Worm (Caenorhabditis elegans) whole organism, late embryonic: Measurements from ENCODE around the gene rfc-1.

Experiments used
- C38D4.7 ChIP-seq: fragments of 200-800 bp; sonication (Bioruptor generic); optimal IDR thresholded peaks from 2 replicates; lab custom pipeline; 2018; ENCODE audit warnings: mild to moderate bottlenecking, missing genetic modification characterization, moderate library complexity, missing compliant biosample characterization
- F13H6.1 ChIP-seq: sonication (generic microtip); optimal IDR thresholded peaks from 2 replicates; lab custom pipeline; 2016; ENCODE audit warnings: missing genetic modification characterization, missing compliant biosample characterization
- T23F11.4 ChIP-seq: fragments of 200-800 bp; sonication (Bioruptor generic); optimal IDR thresholded peaks from 2 replicates; lab custom pipeline; 2018; ENCODE audit warnings: mild to moderate bottlenecking, missing genetic modification characterization, missing compliant biosample characterization
- ama-1 ChIP-seq: fragments of 150-350 bp; optimal IDR thresholded peaks from 2 replicates; lab custom pipeline; 2014
- ceh-19 ChIP-seq: fragments of 200-800 bp; sonication (Bioruptor generic); optimal IDR thresholded peaks from 2 replicates; lab custom pipeline; 2018; ENCODE audit warnings: mild to moderate bottlenecking, missing genetic modification characterization, missing compliant biosample characterization
- ceh-2 ChIP-seq: sonication (generic microtip); optimal IDR thresholded peaks from 2 replicates; lab custom pipeline; 2016; ENCODE audit warnings: missing genotype, missing genetic modification characterization, missing compliant biosample characterization
- ceh-22 ChIP-seq: sonication (generic microtip); optimal IDR thresholded peaks from 2 replicates; lab custom pipeline; 2017; ENCODE audit warnings: missing biosample characterization, missing genetic modification characterization
- ceh-24 ChIP-seq: sonication (generic microtip); optimal IDR thresholded peaks from 2 replicates; lab custom pipeline; 2016; ENCODE audit warnings: mild to moderate bottlenecking, missing genetic modification characterization, missing compliant biosample characterization
- ceh-30 ChIP-seq: fragments of 150-350 bp; optimal IDR thresholded peaks from 2 replicates; lab custom pipeline; 2014; ENCODE audit warnings: missing biosample characterization, missing genetic modification characterization
- ceh-34 ChIP-seq: sonication (generic microtip); optimal IDR thresholded peaks from 2 replicates; lab custom pipeline; 2016; ENCODE audit warnings: mild to moderate bottlenecking, missing genetic modification characterization, missing compliant biosample characterization
- ceh-45 ChIP-seq: fragments of 200-800 bp; sonication (Bioruptor generic); IDR thresholded peaks from 2 replicates; pipeline ENCODE4 v1.3.6; 2022; ENCODE audit warnings: missing genetic modification reagents, missing genetic modification characterization, missing compliant biosample characterization
- ceh-6 ChIP-seq: fragments of 200-800 bp; sonication (Bioruptor generic); optimal IDR thresholded peaks from 2 replicates; lab custom pipeline; 2018; ENCODE audit warnings: mild to moderate bottlenecking, missing genetic modification characterization, missing compliant biosample characterization
- che-1 ChIP-seq: sonication (generic microtip); optimal IDR thresholded peaks from 2 replicates; lab custom pipeline; 2016; ENCODE audit warnings: mild to moderate bottlenecking, missing genetic modification characterization, missing compliant biosample characterization
- elt-4 ChIP-seq: sonication (generic microtip); optimal IDR thresholded peaks from 2 replicates; lab custom pipeline; 2016; ENCODE audit warnings: missing genetic modification characterization, missing compliant biosample characterization
- ets-4 ChIP-seq: sonication (generic microtip); optimal IDR thresholded peaks from 2 replicates; lab custom pipeline; 2016; ENCODE audit warnings: missing genetic modification characterization, missing compliant biosample characterization
- eyg-1 ChIP-seq: sonication (generic microtip); optimal IDR thresholded peaks from 2 replicates; lab custom pipeline; 2016; ENCODE audit warnings: missing genotype, missing genetic modification characterization, missing compliant biosample characterization
- fax-1 ChIP-seq: sonication (generic microtip); optimal IDR thresholded peaks from 2 replicates; lab custom pipeline; 2016; ENCODE audit warnings: missing genotype, missing genetic modification characterization, missing compliant biosample characterization
- fkh-10 ChIP-seq: fragments of 150-350 bp; optimal IDR thresholded peaks from 2 replicates; lab custom pipeline; 2014; ENCODE audit warnings: missing biosample characterization, missing genetic modification reagents, missing genetic modification characterization
- gmeb-2 ChIP-seq: sonication (generic microtip); optimal IDR thresholded peaks from 2 replicates; lab custom pipeline; 2016; ENCODE audit warnings: missing genetic modification characterization, inconsistent platforms, missing compliant biosample characterization
- hlh-15 ChIP-seq: sonication (generic microtip); optimal IDR thresholded peaks from 2 replicates; lab custom pipeline; 2016; ENCODE audit warnings: missing genetic modification characterization, missing compliant biosample characterization
- hlh-30 ChIP-seq: sonication (generic microtip); optimal IDR thresholded peaks from 2 replicates; lab custom pipeline; 2017; ENCODE audit warnings: antibody characterized with exemption, missing genetic modification characterization, missing compliant biosample characterization; ENCODE audit not compliant: insufficient read depth
- hlh-6 ChIP-seq: sonication (generic microtip); optimal IDR thresholded peaks from 2 replicates; lab custom pipeline; 2016; ENCODE audit warnings: missing genotype, missing genetic modification characterization, missing compliant biosample characterization
- lim-6 ChIP-seq: sonication (generic microtip); optimal IDR thresholded peaks from 2 replicates; lab custom pipeline; 2016; ENCODE audit warnings: missing genetic modification characterization, missing compliant biosample characterization
- madf-2 ChIP-seq: sonication (generic microtip); optimal IDR thresholded peaks from 2 replicates; lab custom pipeline; 2017; ENCODE audit warnings: missing genetic modification characterization, missing compliant biosample characterization
- nhr-11 ChIP-seq: fragments of 150-350 bp; optimal IDR thresholded peaks from 2 replicates; lab custom pipeline; 2014; ENCODE audit warnings: missing biosample characterization, missing genetic modification characterization
- nhr-232 ChIP-seq: sonication (generic microtip); optimal IDR thresholded peaks from 2 replicates; lab custom pipeline; 2016; ENCODE audit warnings: missing genetic modification characterization, missing compliant biosample characterization
- pag-3 ChIP-seq: sonication (generic microtip); optimal IDR thresholded peaks from 2 replicates; lab custom pipeline; 2016; ENCODE audit warnings: missing compliant biosample characterization, missing genetic modification characterization, borderline replicate concordance
- pat-9 ChIP-seq: fragments of 200-800 bp; sonication (Bioruptor generic); optimal IDR thresholded peaks from 2 replicates; lab custom pipeline; 2018; ENCODE audit warnings: mild to moderate bottlenecking, missing genetic modification characterization, moderate library complexity, missing compliant biosample characterization
- pha-4 ChIP-seq: fragments of 150-350 bp; optimal IDR thresholded peaks from 2 replicates; lab custom pipeline; 2018; ENCODE audit warnings: missing biosample characterization, missing genetic modification reagents, missing genetic modification characterization
- pqm-1 ChIP-seq: sonication (generic microtip); optimal IDR thresholded peaks from 2 replicates; lab custom pipeline; 2016; ENCODE audit warnings: missing genetic modification characterization, missing compliant biosample characterization
- ref-2 ChIP-seq: sonication (generic microtip); optimal IDR thresholded peaks from 2 replicates; lab custom pipeline; 2016; ENCODE audit warnings: missing genetic modification characterization, missing compliant biosample characterization
- rnt-1 ChIP-seq: sonication (generic microtip); optimal IDR thresholded peaks from 2 replicates; lab custom pipeline; 2016; ENCODE audit warnings: missing genetic modification characterization, missing compliant biosample characterization
- syd-9 ChIP-seq: sonication (generic microtip); optimal IDR thresholded peaks from 2 replicates; lab custom pipeline; 2016; ENCODE audit warnings: mild to moderate bottlenecking, missing genetic modification characterization, moderate library complexity, missing compliant biosample characterization
- tbx-2 ChIP-seq: sonication (generic microtip); optimal IDR thresholded peaks from 2 replicates; lab custom pipeline; 2016; ENCODE audit warnings: missing genetic modification characterization, missing compliant biosample characterization
- tbx-7 ChIP-seq: sonication (generic microtip); optimal IDR thresholded peaks from 2 replicates; lab custom pipeline; 2016; ENCODE audit warnings: missing genotype, missing genetic modification characterization, missing compliant biosample characterization
- ttx-3 ChIP-seq: sonication (generic microtip); optimal IDR thresholded peaks from 2 replicates; lab custom pipeline; 2016; ENCODE audit warnings: missing genetic modification reagents, missing genetic modification characterization, missing compliant biosample characterization
- unc-3 ChIP-seq, 2 experiments: fragments of 200-800 bp in 1 of 2; sonication (Bioruptor generic) in 1 of 2; sonication (generic microtip) in 1 of 2; conservative IDR thresholded peaks in 1 of 2; optimal IDR thresholded peaks in 1 of 2; 2 replicates each; pipeline versions ENCODE4 v1.3.6 to Lab custom; 2016 to 2022; ENCODE audit warnings: missing compliant biosample characterization in 2 of 2, missing genetic modification characterization in 2 of 2, missing genetic modification reagents in 1 of 2

Gene rfc-1

ce11 chrV:14642016-14642415, 3.8 kb downstream of the rfc-1 start:
- TF ChIP-seq hlh-30 (tag; lab: Kevin White, UChicago): no peak
- TF ChIP-seq ceh-19: no peak
- TF ChIP-seq ceh-2: no peak
- no peak for TF ChIP-seq pqm-1 (tag; lab: Kevin White, UChicago)
- no peak for TF ChIP-seq pat-9 (tag; lab: Kevin White, UChicago)
- TF ChIP-seq fkh-10 (GFP tag; lab: Kevin White, UChicago): no peak
- TF ChIP-seq nhr-11: no peak
- TF ChIP-seq tbx-2 (tag; lab: Kevin White, UChicago): no peak
- no peak for TF ChIP-seq fax-1 (tag; lab: Kevin White, UChicago)
- TF ChIP-seq T23F11.4 (GFP tag; lab: Kevin White, UChicago): no peak
- no peak for TF ChIP-seq syd-9
- TF ChIP-seq ttx-3 (tag; lab: Kevin White, UChicago): no peak
- TF ChIP-seq ceh-24 (tag; lab: Kevin White, UChicago): no peak
- TF ChIP-seq ceh-34 (tag; lab: Kevin White, UChicago): no peak
- TF ChIP-seq F13H6.1: no peak
- TF ChIP-seq pha-4: no peak
- TF ChIP-seq nhr-232 (tag; lab: Kevin White, UChicago): no peak
- TF ChIP-seq ceh-45 (GFP tag; lab: Robert Waterston, UW): no peak

- TF ChIP-seq ceh-22 (tag; lab: Kevin White, UChicago) (no peak), gmeb-2 (tag; lab: Kevin White, UChicago) (no peak), unc-3 (GFP tag; conservative IDR thresholded peaks at IDR 0.05; lab: Robert Waterston, UW) (no peak), unc-3 (tag; optimal IDR thresholded peaks at IDR 0.05; lab: Kevin White, UChicago) (no peak), elt-4 (no peak), fkh-10 (GFP tag; lab: Kevin White, UChicago) (no peak), ceh-6 (GFP tag; lab: Kevin White, UChicago) (no peak), nhr-11 (no peak), lim-6 (tag; lab: Kevin White, UChicago) (no peak)
Measured at ce11 chrV:14640769-14641168, 5.0 kb downstream of the rfc-1 start, which contains the start of gene C54G10.1. Gene C54G10.1, plus strand, starts transcription at chrV:14641101.

ce11 chrV:14640071-14640470, 5.7 kb downstream of the rfc-1 start, which contains the start of gene F43D2.7:
Gene F43D2.7, minus strand, starts transcription at chrV:14640171.
- TF ChIP-seq eyg-1 (tag; lab: Kevin White, UChicago): no peak
- no peak for TF ChIP-seq ceh-19
- no peak for TF ChIP-seq madf-2 (tag; lab: Kevin White, UChicago)
- TF ChIP-seq ttx-3 (tag; lab: Kevin White, UChicago): no peak
- no peak for TF ChIP-seq syd-9
- TF ChIP-seq hlh-15 (tag; lab: Kevin White, UChicago): no peak
- TF ChIP-seq ceh-30 (tag; lab: Kevin White, UChicago): no peak
- TF ChIP-seq ama-1 (lab: Kevin White, UChicago): no peak
- TF ChIP-seq ceh-2: no peak
- TF ChIP-seq ref-2 (tag; lab: Kevin White, UChicago): no peak
- TF ChIP-seq tbx-7 (tag; lab: Kevin White, UChicago): no peak
- TF ChIP-seq rnt-1: no peak

- TF ChIP-seq tbx-2 (tag; lab: Kevin White, UChicago): no peak
- no peak for TF ChIP-seq hlh-6 (tag; lab: Kevin White, UChicago)
- no peak for TF ChIP-seq che-1 (tag; lab: Kevin White, UChicago)
- no peak for TF ChIP-seq unc-3 (GFP tag; conservative IDR thresholded peaks at IDR 0.05; lab: Robert Waterston, UW)
- no peak for TF ChIP-seq unc-3 (tag; optimal IDR thresholded peaks at IDR 0.05; lab: Kevin White, UChicago)
- TF ChIP-seq C38D4.7 (GFP tag; lab: Kevin White, UChicago): no peak
Measured at ce11 chrV:14638075-14638474, 7.7 kb downstream of the rfc-1 start.

ce11 chrV:14635119-14635518, 10.7 kb downstream of the rfc-1 start, which contains the start of gene F43D2.6:
Gene F43D2.6, minus strand, starts transcription at chrV:14635180.
- TF ChIP-seq fkh-10 (GFP tag; lab: Kevin White, UChicago) (no peak), ets-4 (tag; lab: Kevin White, UChicago) (no peak), pag-3 (tag; lab: Kevin White, UChicago) (no peak)
